Fruit fly (Drosophila melanogaster) Kc167 (cell line): ENCODE results near the gene CG7824.

Experiments used
- Sin3A ChIP-seq: fragments of >200 bp; optimal IDR thresholded peaks from 2 replicates; lab custom pipeline; 2018; ENCODE audit warnings: missing external identifiers
- h ChIP-seq: fragments of >200 bp; optimal IDR thresholded peaks from 3 replicates; lab custom pipeline; 2018; ENCODE audit warnings: missing external identifiers
- insv ChIP-seq: fragments of >200 bp; optimal IDR thresholded peaks from 3 replicates; lab custom pipeline; 2018; ENCODE audit warnings: missing external identifiers
- psq ChIP-seq: fragments of >200 bp; optimal IDR thresholded peaks from 2 replicates; lab custom pipeline; 2017; ENCODE audit warnings: missing external identifiers
- ttk ChIP-seq: sonication (Bioruptor generic); optimal IDR thresholded peaks from 2 replicates; lab custom pipeline; 2017; ENCODE audit warnings: missing external identifiers

- TF ChIP-seq h (lab: Kevin White, UChicago) (no peak), psq (no peak), insv (lab: Kevin White, UChicago) (no peak), ttk (lab: Kevin White, UChicago) (no peak), Sin3A (lab: Kevin White, UChicago) (no peak)
Observed at dm6 chr3R:29867470-29867869, 8.7 kb upstream of the CG7824 start.
